Worm (Caenorhabditis elegans): ENCODE results near the gene C28C12.1.
A peak's percentile ranks its signal among the peaks of the same experiment; 100 is the strongest.

The C28C12.1 gene

DNA sequence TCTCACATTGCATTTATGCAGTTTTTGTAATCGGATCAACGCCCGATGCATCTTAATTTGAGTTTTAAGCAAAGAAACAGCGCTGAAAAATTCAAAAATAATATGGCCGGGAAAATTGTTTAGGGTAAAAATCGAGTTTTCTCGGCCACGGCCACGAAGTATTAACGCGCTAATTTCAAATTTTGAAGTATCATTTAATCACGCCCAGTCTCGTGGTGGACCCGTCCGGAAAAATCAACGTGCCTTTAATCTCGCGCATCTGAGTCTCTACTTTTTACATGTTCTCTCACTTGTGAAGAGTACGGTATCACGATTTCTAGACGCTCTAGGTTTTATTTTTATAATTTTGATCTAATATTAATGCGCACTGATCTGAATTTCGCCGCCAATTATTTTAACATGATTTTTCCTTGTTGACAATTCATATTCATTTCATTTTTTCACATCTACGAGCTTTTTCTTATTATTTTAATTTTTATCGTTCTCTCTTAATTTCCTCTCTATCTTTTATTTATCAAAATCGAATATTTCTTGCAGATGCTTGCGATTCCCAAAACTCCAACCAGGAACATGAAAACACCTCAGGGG is 2.6 kb upstream of the C28C12.1 start, which contains the start of the genes acdh-13 and mesp-1 (continued):
- peak; percentile 61 for TF ChIP-seq egl-13 (tag; optimal IDR thresholded peaks at IDR 0.05)
- TF ChIP-seq ama-1 (optimal IDR thresholded peaks at IDR 0.05): no peak
- no peak for TF ChIP-seq ets-5 (GFP tag; IDR thresholded peaks at IDR 0.05)
- TF ChIP-seq snpc-4 (tag; optimal IDR thresholded peaks at IDR 0.05): peak; percentile 20
- TF ChIP-seq lir-3 (tag; optimal IDR thresholded peaks at IDR 0.05; ENCODE audit: poor library complexity): peak; percentile 82
- TF ChIP-seq efl-3 (GFP tag; optimal IDR thresholded peaks at IDR 0.05): no peak
- TF ChIP-seq fkh-10 (GFP tag; optimal IDR thresholded peaks at IDR 0.05): no peak
- TF ChIP-seq grh-1 (GFP tag; IDR thresholded peaks at IDR 0.05): no peak
- peak; percentile 19 for TF ChIP-seq sox-4 (tag; optimal IDR thresholded peaks at IDR 0.05)
- TF ChIP-seq lin-13 (GFP tag; optimal IDR thresholded peaks at IDR 0.05): peak; percentile 3
- peak; percentile 95 for TF ChIP-seq rnt-1 (tag; optimal IDR thresholded peaks at IDR 0.05)
- TF ChIP-seq snu-23 (GFP tag; optimal IDR thresholded peaks at IDR 0.05): peak; percentile 64
- peak in 1 of 2 experiments; percentile 66 for TF ChIP-seq ztf-11 (tag; optimal IDR thresholded peaks at IDR 0.05)
- TF ChIP-seq unc-130 (tag; optimal IDR thresholded peaks at IDR 0.05): no peak
- no peak for TF ChIP-seq Y116A8C.19 (tag; optimal IDR thresholded peaks at IDR 0.05; ENCODE audit: borderline replicate concordance)
- no peak for TF ChIP-seq nhr-19 (GFP tag; conservative IDR thresholded peaks at IDR 0.05)
- peak; percentile 43 to 66 for TF ChIP-seq lsy-2 (tag; optimal IDR thresholded peaks at IDR 0.05)
- no peak for TF ChIP-seq tlp-1 (tag; optimal IDR thresholded peaks at IDR 0.05)
- peak; percentile 88 to 93 (median 91) for TF ChIP-seq dpl-1 (GFP tag; optimal IDR thresholded peaks at IDR 0.05)
- TF ChIP-seq nhr-12 (tag; optimal IDR thresholded peaks at IDR 0.05): no peak
- peak; percentile 53 for TF ChIP-seq nhr-20 (tag; optimal IDR thresholded peaks at IDR 0.05)
- peak; percentile 10 for TF ChIP-seq unc-86 (tag; optimal IDR thresholded peaks at IDR 0.05)
- peak; percentile 62 for TF ChIP-seq nhr-85 (tag)
- no peak for TF ChIP-seq lin-14 (GFP tag; optimal IDR thresholded peaks at IDR 0.05)
- TF ChIP-seq unc-30 (tag; optimal IDR thresholded peaks at IDR 0.05): no peak
- peak; percentile 35 for TF ChIP-seq xbp-1 (tag; optimal IDR thresholded peaks at IDR 0.05)
- TF ChIP-seq aly-2 (tag; optimal IDR thresholded peaks at IDR 0.05): no peak
- TF ChIP-seq hlh-17 (GFP tag; optimal IDR thresholded peaks at IDR 0.05; ENCODE audit: borderline replicate concordance): no peak
- no peak for TF ChIP-seq nhr-84 (tag; optimal IDR thresholded peaks at IDR 0.05)
- no peak for TF ChIP-seq mef-2 (tag; optimal IDR thresholded peaks at IDR 0.05)
- TF ChIP-seq efl-1 (optimal IDR thresholded peaks at IDR 0.05): peak; percentile 92 to 93
- peak; percentile 92 to 99 for TF ChIP-seq efl-1 (GFP tag; optimal IDR thresholded peaks at IDR 0.05 in 1 of 2)
- TF ChIP-seq nhr-28 (tag; optimal IDR thresholded peaks at IDR 0.05): no peak
- no peak for TF ChIP-seq C04F5.9 (tag; optimal IDR thresholded peaks at IDR 0.05)
- TF ChIP-seq fkh-8 (tag; optimal IDR thresholded peaks at IDR 0.05): peak; percentile 29
- no peak for TF ChIP-seq sup-37 (GFP tag; optimal IDR thresholded peaks at IDR 0.05)
- TF ChIP-seq ceh-88 (GFP tag; IDR thresholded peaks at IDR 0.05): no peak
- TF ChIP-seq sptf-1 (tag; optimal IDR thresholded peaks at IDR 0.05): no peak
- TF ChIP-seq nhr-71 (tag; optimal IDR thresholded peaks at IDR 0.05): peak; percentile 67
- no peak for TF ChIP-seq lin-39 (tag; optimal IDR thresholded peaks at IDR 0.05)
- TF ChIP-seq ztf-4 (tag; optimal IDR thresholded peaks at IDR 0.05): no peak
- TF ChIP-seq nhr-47 (tag; optimal IDR thresholded peaks at IDR 0.05): peak; percentile 70
- TF ChIP-seq mep-1 (tag; optimal IDR thresholded peaks at IDR 0.05): peak; percentile 39
- peak; percentile 43 for TF ChIP-seq swsn-7 (tag; optimal IDR thresholded peaks at IDR 0.05)

- no peak for TF ChIP-seq C04F5.9 (tag; optimal IDR thresholded peaks at IDR 0.05)
- no peak for TF ChIP-seq ama-1 (optimal IDR thresholded peaks at IDR 0.05)
- no peak for TF ChIP-seq ces-1 (GFP tag; optimal IDR thresholded peaks at IDR 0.05)
- TF ChIP-seq unc-130 (tag; optimal IDR thresholded peaks at IDR 0.05): no peak
- TF ChIP-seq aha-1 (tag; optimal IDR thresholded peaks at IDR 0.05): no peak
- no peak for TF ChIP-seq mdl-1 (tag; optimal IDR thresholded peaks at IDR 0.05)
- TF ChIP-seq nhr-47 (tag; optimal IDR thresholded peaks at IDR 0.05): no peak
- no peak for TF ChIP-seq sptf-1 (tag; optimal IDR thresholded peaks at IDR 0.05)
- no peak for TF ChIP-seq ceh-82 (tag; optimal IDR thresholded peaks at IDR 0.05)
- TF ChIP-seq F16B12.6 (tag; optimal IDR thresholded peaks at IDR 0.05): no peak
- TF ChIP-seq tlp-1 (tag; optimal IDR thresholded peaks at IDR 0.05): no peak
- no peak for TF ChIP-seq pqm-1 (tag; optimal IDR thresholded peaks at IDR 0.05)
- no peak for TF ChIP-seq lir-3 (tag; optimal IDR thresholded peaks at IDR 0.05; ENCODE audit: poor library complexity)
- TF ChIP-seq fkh-10 (GFP tag; optimal IDR thresholded peaks at IDR 0.05): no peak
- no peak for TF ChIP-seq hlh-4 (tag; optimal IDR thresholded peaks at IDR 0.05)
Measured at ce11 chrIV:8499956-8500355, 1.5 kb upstream of the C28C12.1 start.
